Worm (Caenorhabditis elegans) whole organism, L2 larva: ENCODE results near the gene col-76.

Source experiments
- crh-2 ChIP-seq: sonication (generic microtip); optimal IDR thresholded peaks from 2 replicates; lab custom pipeline; 2017; ENCODE audit warnings: missing biosample characterization, missing genetic modification characterization
- mdl-1 ChIP-seq, 2 experiments: fragments of 150-350 bp in 1 of 2; sonication (generic microtip) in 1 of 2; optimal IDR thresholded peaks; 2 replicates each; lab custom pipeline; 2017; ENCODE audit warnings: missing biosample characterization in 2 of 2, missing genetic modification characterization in 2 of 2
- nhr-11 ChIP-seq: fragments of 150-350 bp; optimal IDR thresholded peaks from 2 replicates; lab custom pipeline; 2014; ENCODE audit warnings: missing biosample characterization, missing genetic modification characterization
- snpc-4 ChIP-seq: fragments of 150-350 bp; optimal IDR thresholded peaks from 2 replicates; lab custom pipeline; 2014; ENCODE audit warnings: missing biosample characterization, missing genetic modification characterization
- unc-39 ChIP-seq: fragments of 150-350 bp; optimal IDR thresholded peaks from 2 replicates; lab custom pipeline; 2014; ENCODE audit warnings: missing biosample characterization, missing genetic modification characterization
- unc-55 ChIP-seq: fragments of 150-350 bp; sonication (generic microtip); optimal IDR thresholded peaks from 3 replicates; lab custom pipeline; 2014; ENCODE audit warnings: missing biosample characterization, missing genetic modification reagents, missing genetic modification characterization
- ztf-11 ChIP-seq: sonication (generic microtip); optimal IDR thresholded peaks from 2 replicates; lab custom pipeline; 2017; ENCODE audit warnings: missing biosample characterization, missing genetic modification characterization

- no peak for TF ChIP-seq nhr-11 (tag; lab: Kevin White, UChicago)
- no peak for TF ChIP-seq mdl-1 (tag; optimal IDR thresholded peaks at IDR 0.05; lab: Kevin White, UChicago)
- no peak for TF ChIP-seq snpc-4 (tag; lab: Kevin White, UChicago)
- TF ChIP-seq ztf-11 (tag; lab: Kevin White, UChicago) = no peak
- no peak for TF ChIP-seq crh-2 (tag; lab: Kevin White, UChicago)
- TF ChIP-seq unc-39 (tag; lab: Kevin White, UChicago) = no peak
- no peak for TF ChIP-seq unc-55 (GFP tag; lab: Kevin White, UChicago)
Observed at ce11 chrII:8169283-8169682, 34.9 kb upstream of the col-76 start, which contains the start of gene T05C12.15.
